Worm (Caenorhabditis elegans) whole organism, L2 larva: ENCODE measurements around the gene F13H8.12.

Experiments used
- C34F6.9 ChIP-seq: fragments of 150-350 bp; optimal IDR thresholded peaks from 2 replicates; lab custom pipeline; 2014; ENCODE audit warnings: missing biosample characterization, missing genetic modification characterization
- blmp-1 ChIP-seq: sonication (generic microtip); optimal IDR thresholded peaks from 2 replicates; lab custom pipeline; 2017; ENCODE audit warnings: missing genetic modification characterization, mild to moderate bottlenecking, missing compliant biosample characterization, antibody characterized with exemption, moderate library complexity; ENCODE audit not compliant: insufficient read depth
- unc-55 ChIP-seq: fragments of 150-350 bp; sonication (generic microtip); optimal IDR thresholded peaks from 3 replicates; lab custom pipeline; 2014; ENCODE audit warnings: missing biosample characterization, missing genetic modification reagents, missing genetic modification characterization

- TF ChIP-seq blmp-1 (tag; lab: Kevin White, UChicago) (no peak), C34F6.9 (tag; lab: Kevin White, UChicago) (no peak), unc-55 (no peak)
These were observed 49.1 kb downstream of the F13H8.12 start for ce11 chrII:6311459-6311858.
